Fruit fly (Drosophila melanogaster): ENCODE results near the gene Chro.

- TF ChIP-seq Ets98B (GFP tag; IDR thresholded peaks at IDR 0.05) (peak; percentile 68), CG17806 (tag; optimal IDR thresholded peaks at IDR 0.05) (no peak), Pif1A (GFP tag; optimal IDR thresholded peaks at IDR 0.05) (no peak), D1 (tag; optimal IDR thresholded peaks at IDR 0.05) (no peak), CG9948 (tag; optimal IDR thresholded peaks at IDR 0.05) (no peak), Snoo (tag; optimal IDR thresholded peaks at IDR 0.05) (peak; percentile 67), CG12605 (GFP tag; IDR thresholded peaks at IDR 0.05) (peak; percentile 80), fd96Ca (GFP tag; IDR thresholded peaks at IDR 0.05) (peak; percentile 82; the same call in 2 of the 3 replicates), CG13204 (GFP tag; optimal IDR thresholded peaks at IDR 0.05) (peak; percentile 92), CG32121 (GFP tag; IDR thresholded peaks at IDR 0.05) (peak; percentile 60; the same call in 1 of the 2 replicates), Pif1B (GFP tag; optimal IDR thresholded peaks at IDR 0.05) (peak; percentile 56)
These were observed 43.4 kb downstream of the Chro start, which contains the start of gene jim for dm6 chr3L:22835144-22835964.
